Worm (Caenorhabditis elegans) whole organism, L4 larva: ENCODE results near the gene C18A3.11.
A peak's percentile ranks its signal among the peaks of the same experiment; 100 is the strongest.

Experiments used
- R02D3.7 ChIP-seq: fragments of 150-350 bp; sonication (generic microtip); optimal IDR thresholded peaks from 3 replicates; lab custom pipeline; 2014; ENCODE audit warnings: missing biosample characterization, missing genetic modification characterization
- T26A8.4 ChIP-seq: fragments of 200-800 bp; sonication (Bioruptor generic); IDR thresholded peaks from 2 replicates; pipeline ENCODE4 v1.3.6; 2022; ENCODE audit warnings: missing genetic modification characterization, missing compliant biosample characterization
- Y48G9A.11 ChIP-seq: fragments of 200-800 bp; sonication (Bioruptor generic); IDR thresholded peaks from 2 replicates; pipeline ENCODE4 v1.3.6; 2022; ENCODE audit warnings: missing genetic modification reagents, missing genetic modification characterization, missing compliant biosample characterization
- Y5F2A.4 ChIP-seq: fragments of 200-800 bp; sonication (Bioruptor generic); optimal IDR thresholded peaks from 2 replicates; lab custom pipeline; 2018; ENCODE audit warnings: mild to moderate bottlenecking, missing genetic modification characterization, missing compliant biosample characterization
- aha-1 ChIP-seq: fragments of 150-350 bp; peaks from one replicate; lab custom pipeline; 2014; ENCODE audit warnings: missing biosample characterization, missing genetic modification characterization
- arid-1 ChIP-seq: fragments of 200-800 bp; sonication (Bioruptor generic); conservative IDR thresholded peaks from 2 replicates; pipeline ENCODE4 v1.3.6; 2022; ENCODE audit warnings: missing genetic modification reagents, missing genetic modification characterization, missing compliant biosample characterization
- ctbp-1 ChIP-seq: fragments of 200-800 bp; sonication (Bioruptor generic); IDR thresholded peaks from 2 replicates; pipeline ENCODE4 v1.3.6; 2022; ENCODE audit warnings: missing genetic modification reagents, missing genetic modification characterization, missing compliant biosample characterization
- daf-8 ChIP-seq: fragments of 200-800 bp; sonication (Bioruptor generic); IDR thresholded peaks from 2 replicates; pipeline ENCODE4 v1.3.6; 2022; ENCODE audit warnings: missing genetic modification characterization, missing compliant biosample characterization
- dmd-6 ChIP-seq: fragments of 200-800 bp; sonication (Bioruptor generic); IDR thresholded peaks from 2 replicates; pipeline ENCODE4 v1.3.6; 2022; ENCODE audit warnings: missing genetic modification reagents, missing genetic modification characterization, missing compliant biosample characterization
- dmd-8 ChIP-seq: fragments of 200-800 bp; sonication (Bioruptor generic); IDR thresholded peaks from 2 replicates; pipeline ENCODE4 v1.3.6; 2022; ENCODE audit warnings: missing genetic modification characterization, missing compliant biosample characterization
- fkh-10 ChIP-seq: fragments of 150-350 bp; optimal IDR thresholded peaks from 2 replicates; lab custom pipeline; 2014; ENCODE audit warnings: missing biosample characterization, missing genetic modification reagents, missing genetic modification characterization
- gei-8 ChIP-seq: fragments of 200-800 bp; sonication (Bioruptor generic); optimal IDR thresholded peaks from 2 replicates; lab custom pipeline; 2018; ENCODE audit warnings: mild to moderate bottlenecking, missing genetic modification characterization, missing compliant biosample characterization
- hlh-11 ChIP-seq: fragments of 200-800 bp; sonication (Bioruptor generic); optimal IDR thresholded peaks from 2 replicates; lab custom pipeline; 2018; ENCODE audit warnings: mild to moderate bottlenecking, missing genetic modification characterization, missing compliant biosample characterization
- lsy-2 ChIP-seq, 2 experiments: fragments of 150-350 bp in 1 of 2; sonication (generic microtip) in 1 of 2; optimal IDR thresholded peaks; 2 replicates each; lab custom pipeline; 2014 to 2017; ENCODE audit warnings: missing biosample characterization in 2 of 2, missing genetic modification characterization in 2 of 2
- madf-5 ChIP-seq, 2 experiments: fragments of 200-800 bp; sonication (Bioruptor generic); IDR thresholded peaks; 2 replicates each; pipeline ENCODE4 v1.3.6; 2022; ENCODE audit warnings: missing compliant biosample characterization in 2 of 2, missing genetic modification characterization in 2 of 2
- mep-1 ChIP-seq: fragments of 150-350 bp; sonication (generic microtip); optimal IDR thresholded peaks from 3 replicates; lab custom pipeline; 2014; ENCODE audit warnings: missing biosample characterization, missing genetic modification characterization
- mes-2 ChIP-seq: sonication (generic microtip); optimal IDR thresholded peaks from 2 replicates; lab custom pipeline; 2016; ENCODE audit warnings: missing genotype, mild to moderate bottlenecking, missing genetic modification characterization, missing compliant biosample characterization; ENCODE audit not compliant: poor library complexity, severe bottlenecking
- mxl-2 ChIP-seq: fragments of 200-800 bp; sonication (Bioruptor generic); conservative IDR thresholded peaks from 2 replicates; pipeline ENCODE4 v1.3.6; 2022; ENCODE audit warnings: missing genetic modification reagents, missing genetic modification characterization, missing compliant biosample characterization
- mxl-3 ChIP-seq: fragments of 200-800 bp; sonication (Bioruptor generic); optimal IDR thresholded peaks from 2 replicates; lab custom pipeline; 2018; ENCODE audit warnings: mild to moderate bottlenecking, missing genetic modification characterization, missing compliant biosample characterization
- nhr-10 ChIP-seq: fragments of 150-350 bp; optimal IDR thresholded peaks from 2 replicates; lab custom pipeline; 2014; ENCODE audit warnings: missing biosample characterization, missing genetic modification characterization
- nhr-102 ChIP-seq: sonication (generic microtip); optimal IDR thresholded peaks from 2 replicates; lab custom pipeline; 2016; ENCODE audit warnings: mild to moderate bottlenecking, missing genetic modification characterization, moderate library complexity, missing compliant biosample characterization
- nhr-237 ChIP-seq: sonication (generic microtip); optimal IDR thresholded peaks from 2 replicates; lab custom pipeline; 2017; ENCODE audit warnings: missing biosample characterization, missing genetic modification characterization
- nhr-28 ChIP-seq: fragments of 150-350 bp; optimal IDR thresholded peaks from 2 replicates; lab custom pipeline; 2014; ENCODE audit warnings: missing biosample characterization, missing genetic modification characterization
- nhr-42 ChIP-seq: fragments of 200-800 bp; sonication (Bioruptor generic); IDR thresholded peaks from 2 replicates; pipeline ENCODE4 v1.3.6; 2022; ENCODE audit warnings: missing genetic modification characterization, missing compliant biosample characterization
- nhr-6 ChIP-seq: fragments of 150-350 bp; optimal IDR thresholded peaks from 2 replicates; lab custom pipeline; 2014; ENCODE audit warnings: missing biosample characterization, missing genetic modification characterization
- nhr-76 ChIP-seq: fragments of 150-350 bp; optimal IDR thresholded peaks from 2 replicates; lab custom pipeline; 2014; ENCODE audit warnings: missing biosample characterization, missing genetic modification characterization
- pha-4 ChIP-seq, 2 experiments: fragments of 150-350 bp in 1 of 2; fragments of 200-800 bp in 1 of 2; sonication (Bioruptor generic) in 1 of 2; IDR thresholded peaks in 1 of 2; optimal IDR thresholded peaks in 1 of 2; 2 replicates each; pipeline versions ENCODE4 v1.3.6 to Lab custom; 2014 to 2022; ENCODE audit warnings: missing genetic modification characterization in 2 of 2, missing genetic modification reagents in 2 of 2, missing biosample characterization in 1 of 2, missing compliant biosample characterization in 1 of 2
- tra-1 ChIP-seq: fragments of 200-800 bp; sonication (Bioruptor generic); IDR thresholded peaks from 2 replicates; pipeline ENCODE4 v1.3.6; 2022; ENCODE audit warnings: missing genetic modification reagents, missing genetic modification characterization, missing compliant biosample characterization
- unc-62 ChIP-seq, 3 experiments: fragments of 150-350 bp in 1 of 3; sonication (generic microtip); optimal IDR thresholded peaks in 2 of 3; peaks in 1 of 3; 1 replicate in 1 of 3; 2 replicates in 2 of 3; lab custom pipeline; 2014 to 2017; ENCODE audit warnings: missing biosample characterization in 3 of 3, missing genetic modification characterization in 3 of 3, missing genetic modification reagents in 3 of 3, missing genotype in 1 of 3
- vab-7 ChIP-seq: fragments of 200-800 bp; sonication (Bioruptor generic); IDR thresholded peaks from 2 replicates; pipeline ENCODE4 v1.3.6; 2022; ENCODE audit warnings: missing genetic modification reagents, missing genetic modification characterization, missing compliant biosample characterization
- zfp-3 ChIP-seq: fragments of 200-800 bp; sonication (Bioruptor generic); conservative IDR thresholded peaks from 2 replicates; pipeline ENCODE4 v1.3.6; 2022; ENCODE audit warnings: missing genetic modification reagents, missing genetic modification characterization, missing compliant biosample characterization
- zip-11 ChIP-seq: fragments of 200-800 bp; sonication (Bioruptor generic); IDR thresholded peaks from 2 replicates; pipeline ENCODE4 v1.3.6; 2022; ENCODE audit warnings: missing genetic modification characterization, missing compliant biosample characterization

Gene C18A3.11

DNA sequence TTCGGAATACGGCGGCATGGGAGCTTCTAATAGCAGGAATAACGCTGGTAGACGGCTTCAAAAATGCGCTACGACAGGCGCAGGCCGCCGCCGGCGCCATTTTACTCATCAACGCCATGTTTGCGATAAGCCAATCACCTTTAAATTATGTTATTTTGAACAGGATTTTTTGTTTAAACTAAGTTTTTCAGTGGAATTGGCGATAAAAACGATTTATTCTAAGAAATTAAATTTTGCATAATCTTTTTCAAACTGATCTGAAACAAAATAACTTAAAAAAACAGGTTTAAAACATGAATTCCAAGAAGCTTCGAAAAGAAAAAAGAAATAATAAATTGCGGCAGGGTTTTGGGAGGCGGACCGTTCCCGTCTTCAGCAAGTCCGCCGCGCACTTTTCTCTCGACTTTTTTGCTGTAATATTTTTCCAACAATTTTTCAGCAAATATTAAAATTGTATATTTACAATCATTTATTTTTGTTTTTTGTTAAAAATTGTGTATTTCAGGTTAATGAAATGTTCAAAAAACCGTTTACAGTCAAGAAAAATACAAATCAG lies 39.5 kb upstream of the C18A3.11 start, which contains the start of the genes ndub-5 and eif-2D:
TSS of gene ndub-5 (minus strand) at position 138 of the 556 bp plus-strand sequence.
TSS of gene eif-2D (plus strand) at position 506 of the 556 bp plus-strand sequence.
- TF ChIP-seq unc-62 (GFP tag; optimal IDR thresholded peaks at IDR 0.05 in 1 of 2; lab: Kevin White, UChicago) (peak in 1 of 2 experiments; percentile 15), unc-62 (tag; optimal IDR thresholded peaks at IDR 0.05; lab: Kevin White, UChicago) (no peak), Y48G9A.11 (GFP tag; lab: Robert Waterston, UW) (no peak), nhr-6 (tag; lab: Kevin White, UChicago) (no peak), aha-1 (peak; percentile 75), tra-1 (GFP tag; lab: Robert Waterston, UW) (no peak), mep-1 (tag; lab: Kevin White, UChicago) (peak; percentile 5), fkh-10 (GFP tag; lab: Kevin White, UChicago) (no peak), pha-4 (GFP tag; IDR thresholded peaks at IDR 0.05; lab: Robert Waterston, UW) (no peak), pha-4 (tag; optimal IDR thresholded peaks at IDR 0.05; lab: Kevin White, UChicago) (no peak), dmd-6 (GFP tag; lab: Robert Waterston, UW) (no peak), dmd-8 (GFP tag; lab: Robert Waterston, UW) (no peak), arid-1 (GFP tag; lab: Robert Waterston, UW) (no peak), lsy-2 (tag; optimal IDR thresholded peaks at IDR 0.05; lab: Kevin White, UChicago) (peak in 1 of 2 experiments; percentile 37), nhr-237 (tag; lab: Kevin White, UChicago) (no peak), vab-7 (GFP tag; lab: Robert Waterston, UW) (no peak), hlh-11 (tag; lab: Kevin White, UChicago) (no peak), R02D3.7 (no peak), mxl-3 (GFP tag; lab: Kevin White, UChicago) (no peak), zfp-3 (GFP tag; lab: Robert Waterston, UW) (no peak), mxl-2 (no peak), gei-8 (no peak), nhr-102 (no peak), madf-5 (GFP tag; IDR thresholded peaks at IDR 0.05; lab: Robert Waterston, UW) (no peak), mes-2 (tag; lab: Kevin White, UChicago) (peak; percentile 50), nhr-28 (no peak), T26A8.4 (no peak), Y5F2A.4 (GFP tag; lab: Kevin White, UChicago) (no peak)

DNA sequence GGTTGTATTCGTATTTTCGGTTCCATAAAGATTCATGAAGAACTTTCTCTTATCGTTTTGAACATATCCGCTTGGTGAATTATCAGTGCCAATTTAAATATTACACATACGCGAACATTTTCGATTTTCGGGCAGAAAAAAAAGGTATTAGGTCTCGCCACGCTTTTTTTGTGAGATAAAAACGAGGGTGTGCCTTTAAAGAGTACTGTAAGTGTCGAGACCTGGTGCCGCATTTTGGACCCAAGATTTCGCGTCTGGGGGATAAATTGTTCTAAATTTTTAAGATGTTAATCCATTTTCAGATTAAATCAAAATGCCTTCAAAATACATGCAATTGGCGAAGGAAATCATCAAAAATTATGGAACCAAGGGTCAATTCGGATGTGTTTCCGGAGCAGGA lies 36.9 kb upstream of the C18A3.11 start, which contains the start of gene C25H3.3:
TSS of gene C25H3.3 (plus strand) at position 301 of the 400 bp plus-strand sequence.
- TF ChIP-seq aha-1 = peak; percentile 77
- TF ChIP-seq nhr-10 (tag; lab: Kevin White, UChicago) = no peak

DNA sequence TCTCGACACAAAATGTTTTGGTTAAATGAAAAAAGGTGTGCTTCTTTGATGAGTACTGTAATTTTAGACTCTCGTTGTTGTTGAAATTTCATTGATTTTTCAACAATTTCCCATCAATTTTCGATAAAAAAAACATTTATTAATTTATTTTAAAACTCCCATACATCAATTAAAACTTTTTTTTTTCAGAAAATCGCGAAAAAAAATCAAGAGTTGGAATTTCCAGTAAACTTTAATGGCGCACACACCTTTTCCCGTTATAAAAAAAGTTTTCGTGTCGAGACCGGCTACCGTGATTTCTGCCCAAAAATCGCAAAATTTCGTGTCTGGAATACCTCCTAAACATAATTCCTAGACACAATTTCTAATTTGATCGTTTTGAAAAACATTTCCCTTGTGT lies 36.0 kb upstream of the C18A3.11 start, which contains the start of gene C25H3.14:
TSS of gene C25H3.14 (plus strand) at position 301 of the 400 bp plus-strand sequence.
- TF ChIP-seq mes-2 (tag; lab: Kevin White, UChicago) (no peak), nhr-237 (tag; lab: Kevin White, UChicago) (no peak), nhr-42 (no peak), nhr-76 (tag; lab: Kevin White, UChicago) (no peak)

DNA sequence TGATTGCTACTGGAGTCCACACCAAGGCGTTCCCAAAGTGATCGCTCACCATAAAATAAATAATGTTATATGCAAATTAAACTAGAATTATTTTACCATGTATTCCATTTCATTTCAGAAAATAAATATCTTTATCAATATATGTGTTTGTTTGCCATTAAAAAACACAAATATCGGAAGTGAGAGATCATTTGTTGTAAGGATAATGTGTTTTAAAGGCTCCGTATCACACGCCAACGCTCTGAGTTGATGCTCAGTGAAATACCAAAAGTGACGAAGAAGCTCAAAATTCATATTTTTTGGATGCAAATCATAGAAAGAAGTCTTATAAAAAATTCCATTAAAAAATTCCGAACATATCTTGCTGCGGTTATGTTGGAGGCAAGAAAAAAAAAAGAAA lies 34.6 kb upstream of the C18A3.11 start:
- TF ChIP-seq R02D3.7 (no peak), ctbp-1 (GFP tag; lab: Robert Waterston, UW) (no peak), unc-62 (GFP tag; optimal IDR thresholded peaks at IDR 0.05 in 1 of 2; lab: Kevin White, UChicago) (peak in 1 of 2 experiments; percentile 91), unc-62 (tag; optimal IDR thresholded peaks at IDR 0.05; lab: Kevin White, UChicago) (no peak)

DNA sequence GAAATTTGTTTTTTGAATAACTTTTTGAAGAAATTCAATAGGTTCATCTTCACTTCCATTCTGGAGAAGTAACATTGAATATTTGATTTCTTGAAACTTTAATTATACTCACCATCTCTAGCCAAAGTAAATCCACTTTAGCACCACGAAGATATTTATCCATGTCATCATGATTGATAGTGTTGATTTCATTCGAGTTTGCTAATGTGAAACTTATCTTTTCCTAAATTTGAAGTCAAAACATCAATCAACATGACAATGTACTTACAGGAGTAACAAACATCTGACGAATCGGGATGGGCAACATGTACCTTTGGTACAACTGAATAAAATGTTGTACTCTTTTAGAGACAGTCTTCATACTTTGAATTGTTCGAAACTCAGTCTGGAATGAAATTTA lies 33.5 kb upstream of the C18A3.11 start:
- TF ChIP-seq daf-8 (GFP tag; lab: Robert Waterston, UW) (no peak), aha-1 (peak; percentile 56), unc-62 (GFP tag; optimal IDR thresholded peaks at IDR 0.05 in 1 of 2; lab: Kevin White, UChicago) (peak in 1 of 2 experiments; percentile 62), unc-62 (tag; optimal IDR thresholded peaks at IDR 0.05; lab: Kevin White, UChicago) (no peak), zip-11 (GFP tag; lab: Robert Waterston, UW) (no peak)
- TF ChIP-seq, all 104 proteins: peak for 2
